Worm (Caenorhabditis elegans) whole organism, late embryonic: ENCODE data around the gene mltn-5.

ENCODE experiments used
- elt-2 ChIP-seq: sonication (generic microtip); optimal IDR thresholded peaks from 2 replicates; lab custom pipeline; 2016; ENCODE audit warnings: missing genetic modification reagents, missing genetic modification characterization, missing compliant biosample characterization
- fax-1 ChIP-seq: sonication (generic microtip); optimal IDR thresholded peaks from 2 replicates; lab custom pipeline; 2016; ENCODE audit warnings: missing genotype, missing genetic modification characterization, missing compliant biosample characterization
- nhr-11 ChIP-seq: fragments of 150-350 bp; optimal IDR thresholded peaks from 2 replicates; lab custom pipeline; 2014; ENCODE audit warnings: missing biosample characterization, missing genetic modification characterization
- unc-55 ChIP-seq: sonication (generic microtip); optimal IDR thresholded peaks from 2 replicates; lab custom pipeline; 2017; ENCODE audit warnings: missing biosample characterization, missing genetic modification reagents, missing genetic modification characterization

- TF ChIP-seq nhr-11 (tag; lab: Kevin White, UChicago) (no peak), fax-1 (tag; lab: Kevin White, UChicago) (no peak), unc-55 (GFP tag; lab: Kevin White, UChicago) (no peak), elt-2 (no peak)
Observed at ce11 chrII:13879589-13879988, 45.4 kb upstream of the mltn-5 start.
